Worm (Caenorhabditis elegans): ENCODE results near the gene srx-80.

DNA sequence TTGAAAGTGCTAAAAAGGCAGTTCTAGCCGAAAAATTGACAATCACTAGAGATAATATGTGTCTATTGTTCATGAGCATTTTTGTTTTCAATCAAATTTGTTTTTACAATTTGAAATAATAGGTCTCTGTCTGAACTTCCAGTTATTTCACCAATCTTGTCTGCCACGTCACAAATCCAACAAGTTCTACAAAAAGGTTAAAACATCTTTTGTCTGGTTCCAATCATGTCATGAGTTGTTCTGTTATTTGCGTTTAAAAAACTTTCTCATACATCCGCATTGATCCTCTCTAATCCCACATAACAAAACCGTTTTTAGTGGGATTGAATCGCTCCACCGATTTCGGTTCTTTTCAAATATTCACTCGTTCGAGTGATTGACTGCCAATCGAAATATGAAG is 7.3 kb downstream of the srx-80 start, which contains the start of gene F35B12.9:
- TF ChIP-seq zag-1 (tag; optimal IDR thresholded peaks at IDR 0.05) (no peak), daf-8 (GFP tag; IDR thresholded peaks at IDR 0.05) (no peak), pha-4 (GFP tag; IDR thresholded peaks at IDR 0.05) (no peak), pha-4 (tag; optimal IDR thresholded peaks at IDR 0.05) (no peak), lin-39 (tag; optimal IDR thresholded peaks at IDR 0.05) (no peak), unc-130 (GFP tag; optimal IDR thresholded peaks at IDR 0.05) (no peak), fkh-10 (GFP tag; optimal IDR thresholded peaks at IDR 0.05) (no peak), nhr-237 (tag; optimal IDR thresholded peaks at IDR 0.05) (no peak), fos-1 (tag; optimal IDR thresholded peaks at IDR 0.05) (no peak)
